Fruit fly (Drosophila melanogaster) whole organism, wandering third instar larva: ENCODE results near the gene CG7810.

Experiments
- Myc ChIP-seq: fragments of >200 bp; optimal IDR thresholded peaks from 2 replicates; lab custom pipeline; 2017
- OdsH ChIP-seq: fragments of 200-800 bp; sonication (Bioruptor generic); optimal IDR thresholded peaks from 2 replicates; lab custom pipeline; 2016; ENCODE audit warnings: missing biosample characterization, mild to moderate bottlenecking, missing genetic modification characterization
- Vsx2 ChIP-seq: fragments of 200-300, 225-300 bp; sonication (Bioruptor generic); optimal IDR thresholded peaks from 2 replicates; lab custom pipeline; 2018; ENCODE audit warnings: missing biosample characterization, missing genetic modification characterization; ENCODE audit not compliant: partially characterized antibody
- rgr ChIP-seq: fragments of 200-800 bp; sonication (Bioruptor generic); optimal IDR thresholded peaks from 3 replicates; lab custom pipeline; 2016; ENCODE audit warnings: missing biosample characterization, mild to moderate bottlenecking, missing genetic modification characterization
- sage ChIP-seq: fragments of 200-800 bp; sonication (Bioruptor generic); optimal IDR thresholded peaks from 2 replicates; lab custom pipeline; 2016; ENCODE audit warnings: missing biosample characterization, mild to moderate bottlenecking, missing genetic modification characterization
- tai ChIP-seq: sonication (Bioruptor generic); optimal IDR thresholded peaks from 2 replicates; lab custom pipeline; 2016; ENCODE audit warnings: missing biosample characterization, missing genetic modification characterization
- usp ChIP-seq: fragments of >200 bp; optimal IDR thresholded peaks from 2 replicates; lab custom pipeline; 2017; ENCODE audit warnings: missing biosample characterization, missing genetic modification characterization

DNA sequence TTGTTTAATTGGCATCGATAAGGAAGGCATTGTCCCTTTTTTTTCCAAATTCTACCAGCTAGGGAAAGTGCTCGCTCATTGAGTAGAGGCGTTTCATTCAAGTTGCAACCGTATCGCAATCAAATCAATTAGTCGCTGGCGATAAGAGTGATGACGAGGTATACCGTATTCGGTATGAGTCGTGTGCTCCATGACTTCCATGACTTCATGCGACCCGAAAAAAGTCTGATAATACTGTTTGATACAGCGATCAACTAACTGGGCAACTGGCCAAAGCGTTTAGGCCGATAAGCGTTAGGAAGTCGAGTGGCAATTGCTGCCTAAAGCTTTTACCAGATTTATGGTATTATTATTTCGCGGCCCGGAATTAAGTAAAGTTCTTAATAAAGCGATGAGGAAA is 33.5 kb upstream of the CG7810 start:
- TF ChIP-seq Vsx2 (GFP tag; lab: Kevin White, UChicago) (no peak), Myc (lab: Kevin White, UChicago) (no peak), sage (GFP tag; lab: Kevin White, UChicago) (no peak), rgr (GFP tag; lab: Kevin White, UChicago) (no peak), usp (GFP tag; lab: Kevin White, UChicago) (no peak), tai (GFP tag; lab: Kevin White, UChicago) (no peak), OdsH (GFP tag; lab: Kevin White, UChicago) (no peak)
